Worm (Caenorhabditis elegans) whole organism, L3 larva: ENCODE measurements around the gene mtrr-1.

Experiments used
- ama-1 ChIP-seq: fragments of 150-350 bp; optimal IDR thresholded peaks from 2 replicates; lab custom pipeline; 2018
- unc-62 ChIP-seq: fragments of 150-350 bp; sonication (generic microtip); optimal IDR thresholded peaks from 4 replicates; lab custom pipeline; 2014; ENCODE audit warnings: missing biosample characterization, missing genetic modification reagents, missing genetic modification characterization
- ztf-4 ChIP-seq: fragments of 150-350 bp; optimal IDR thresholded peaks from 2 replicates; lab custom pipeline; 2014; ENCODE audit warnings: missing biosample characterization, missing genetic modification characterization

DNA sequence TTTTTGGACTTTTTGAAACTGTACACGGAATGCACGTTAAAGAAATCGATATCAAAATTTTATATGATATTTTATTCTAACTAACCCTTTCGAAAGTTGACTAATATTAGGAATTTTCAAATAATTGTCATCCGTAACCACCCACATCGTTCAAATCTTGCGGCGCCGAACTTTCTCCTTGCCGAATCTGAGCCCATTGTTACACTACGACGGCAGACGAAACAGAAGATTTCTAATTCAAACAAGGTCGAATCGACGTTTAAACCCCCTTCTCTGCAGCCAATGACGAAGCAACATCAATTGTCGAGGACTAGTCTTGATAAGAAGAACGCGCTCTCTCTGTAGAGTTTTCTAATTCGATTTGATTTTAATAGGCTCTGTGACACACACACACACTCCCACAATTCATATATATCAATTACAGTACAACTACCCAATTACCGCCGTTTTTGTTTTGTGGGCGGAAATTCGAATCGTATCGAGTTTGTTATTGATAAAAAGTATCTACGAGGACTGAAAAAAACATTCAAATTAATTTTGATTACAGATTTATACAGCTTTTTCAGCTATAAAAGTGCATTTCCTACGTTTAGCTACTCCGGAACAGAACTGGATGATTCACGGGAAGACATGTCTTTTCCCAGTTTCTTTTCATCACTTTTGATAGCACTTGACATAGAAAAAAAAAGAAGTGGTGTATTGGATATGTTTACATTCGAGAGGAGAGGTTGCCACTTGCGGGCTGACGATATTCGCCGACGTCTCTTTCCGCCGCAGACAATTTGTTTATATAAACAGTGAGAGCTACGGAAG lies 1.2 kb upstream of the mtrr-1 start:
- no peak for TF ChIP-seq unc-62 (GFP tag; lab: Kevin White, UChicago)
- peak; percentile 19 for TF ChIP-seq ama-1 (lab: Kevin White, UChicago)
- peak; percentile 34 for TF ChIP-seq ztf-4 (tag; lab: Kevin White, UChicago)
